Comparison of ENCODE assay signal across 1 fruit fly cellular context in genomic region chr2L:3437068-3437467, dm6.
TF ChIP-seq lines count a peak whose summit lies in the region.

No protein-coding gene starts in this region.

TF ChIP-seq in whole organism, embryonic, 481 proteins besides CTCF, POLR2A, EP300 and RAD21 (continued from another document and continues in another):
- TF ChIP-seq gsb (GFP tag; IDR thresholded peaks at IDR 0.05; lab: Robert Waterston, UW) (no peak), Oli (tag; optimal IDR thresholded peaks at IDR 0.05; lab: Kevin White, UChicago) (peak; percentile 66), B-H2 (GFP tag; optimal IDR thresholded peaks at IDR 0.05; lab: Kevin White, UChicago) (no peak), CG8924 (tag; optimal IDR thresholded peaks at IDR 0.05; lab: Kevin White, UChicago) (peak; percentile 72), grau (tag; optimal IDR thresholded peaks at IDR 0.05; lab: Kevin White, UChicago) (peak; percentile 39), CG10431 (GFP tag; optimal IDR thresholded peaks at IDR 0.05; lab: Kevin White, UChicago) (no peak), D19B (GFP tag; optimal IDR thresholded peaks at IDR 0.05; lab: Kevin White, UChicago) (no peak), sim (GFP tag; IDR thresholded peaks at IDR 0.05; lab: Robert Waterston, UW) (peak; percentile 56; the same call in 1 of the 2 replicates), trh (GFP tag; optimal IDR thresholded peaks at IDR 0.05; lab: Kevin White, UChicago) (no peak), gem (tag; optimal IDR thresholded peaks at IDR 0.05; lab: Kevin White, UChicago) (peak; percentile 80), CG1792 (GFP tag; optimal IDR thresholded peaks at IDR 0.05; lab: Kevin White, UChicago) (no peak), eve (GFP tag; optimal IDR thresholded peaks at IDR 0.05; lab: Kevin White, UChicago) (peak in 1 of 2 experiments; percentile 89), maf-S (GFP tag; optimal IDR thresholded peaks at IDR 0.05; lab: Kevin White, UChicago) (no peak), NK7.1 (GFP tag; optimal IDR thresholded peaks at IDR 0.05; lab: Kevin White, UChicago) (no peak), Fer3 (tag; optimal IDR thresholded peaks at IDR 0.05; lab: Kevin White, UChicago) (peak; percentile 36), insv (GFP tag; optimal IDR thresholded peaks at IDR 0.05; lab: Kevin White, UChicago) (no peak), CG16815 (GFP tag; optimal IDR thresholded peaks at IDR 0.05; lab: Kevin White, UChicago) (no peak), vnd (GFP tag; IDR thresholded peaks at IDR 0.05; lab: Robert Waterston, UW; ENCODE audit: partially characterized antibody) (no peak), ATbp (GFP tag; optimal IDR thresholded peaks at IDR 0.05; lab: Kevin White, UChicago) (peak; percentile 56), chm (GFP tag; IDR thresholded peaks at IDR 0.05; lab: Robert Waterston, UW) (peak; percentile 50; the same call in 1 of the 2 replicates), CG2712 (tag; optimal IDR thresholded peaks at IDR 0.05; lab: Kevin White, UChicago) (peak; percentile 80), CG6175 (GFP tag; IDR thresholded peaks at IDR 0.05; lab: Robert Waterston, UW) (no peak), gcm (GFP tag; optimal IDR thresholded peaks at IDR 0.05; lab: Kevin White, UChicago) (peak; percentile 51), CG17361 (GFP tag; IDR thresholded peaks at IDR 0.05; lab: Robert Waterston, UW) (peak; percentile 31; the same call in 1 of the 3 replicates), Gug (GFP tag; IDR thresholded peaks at IDR 0.05; lab: Robert Waterston, UW) (no peak), hkb (optimal IDR thresholded peaks at IDR 0.05; lab: Kevin White, UChicago) (no peak), hkb (GFP tag; IDR thresholded peaks at IDR 0.05; lab: Robert Waterston, UW) (peak; percentile 86), lbe (GFP tag; optimal IDR thresholded peaks at IDR 0.05; lab: Kevin White, UChicago) (peak; percentile 28), D (optimal IDR thresholded peaks at IDR 0.05; lab: Kevin White, UChicago) (no peak), D (GFP tag; optimal IDR thresholded peaks at IDR 0.05; lab: Kevin White, UChicago) (peak; percentile 25), CG2199 (GFP tag; IDR thresholded peaks at IDR 0.05; lab: Robert Waterston, UW) (no peak), CG17328 (GFP tag; IDR thresholded peaks at IDR 0.05; lab: Robert Waterston, UW) (peak; percentile 72), ewg (GFP tag; optimal IDR thresholded peaks at IDR 0.05; lab: Kevin White, UChicago) (peak; percentile 18), lola (GFP tag; optimal IDR thresholded peaks at IDR 0.05; lab: Kevin White, UChicago) (no peak), CG3407 (GFP tag; optimal IDR thresholded peaks at IDR 0.05; lab: Kevin White, UChicago) (peak; percentile 45), nerfin-2 (GFP tag; IDR thresholded peaks at IDR 0.05; lab: Robert Waterston, UW; ENCODE audit: partially characterized antibody) (no peak), so (GFP tag; IDR thresholded peaks at IDR 0.05; lab: Robert Waterston, UW) (peak; percentile 77), CG7271 (tag; optimal IDR thresholded peaks at IDR 0.05; lab: Kevin White, UChicago) (peak; percentile 17), gfzf (GFP tag; optimal IDR thresholded peaks at IDR 0.05; lab: Kevin White, UChicago) (no peak), CG14441 (GFP tag; IDR thresholded peaks at IDR 0.05; lab: Robert Waterston, UW) (peak; percentile 61), slp2 (GFP tag; optimal IDR thresholded peaks at IDR 0.05; lab: Kevin White, UChicago) (no peak), Fer1 (GFP tag; optimal IDR thresholded peaks at IDR 0.05; lab: Kevin White, UChicago) (peak; percentile 69), pzg (GFP tag; optimal IDR thresholded peaks at IDR 0.05; lab: Kevin White, UChicago) (no peak), usp (GFP tag; optimal IDR thresholded peaks at IDR 0.05; lab: Kevin White, UChicago) (no peak), Ssrp (tag; optimal IDR thresholded peaks at IDR 0.05; lab: Kevin White, UChicago) (peak; percentile 25), CG14014 (GFP tag; IDR thresholded peaks at IDR 0.05; lab: Robert Waterston, UW) (peak; percentile 60; the same call in 1 of the 2 replicates), BEAF-32 (GFP tag; optimal IDR thresholded peaks at IDR 0.05; lab: Kevin White, UChicago) (no peak), br (optimal IDR thresholded peaks at IDR 0.05; lab: Kevin White, UChicago) (no peak), eyg (GFP tag; optimal IDR thresholded peaks at IDR 0.05; lab: Kevin White, UChicago) (no peak), crol (GFP tag; IDR thresholded peaks at IDR 0.05; lab: Robert Waterston, UW) (no peak), CG7372 (GFP tag; IDR thresholded peaks at IDR 0.05; lab: Robert Waterston, UW) (0 out of 2 replicates have a peak, but pooled peaks have one; percentile 14), az2 (GFP tag; optimal IDR thresholded peaks at IDR 0.05; lab: Kevin White, UChicago) (peak; percentile 24), Drgx (GFP tag; IDR thresholded peaks at IDR 0.05; lab: Robert Waterston, UW) (peak; percentile 86), wek (GFP tag; optimal IDR thresholded peaks at IDR 0.05; lab: Kevin White, UChicago) (peak; percentile 6), CG8089 (GFP tag; optimal IDR thresholded peaks at IDR 0.05; lab: Kevin White, UChicago) (peak; percentile 4), CG18764 (GFP tag; optimal IDR thresholded peaks at IDR 0.05; lab: Kevin White, UChicago) (no peak), CG4617 (GFP tag; optimal IDR thresholded peaks at IDR 0.05; lab: Kevin White, UChicago; ENCODE audit: borderline replicate concordance) (no peak), CG31365 (tag; optimal IDR thresholded peaks at IDR 0.05; lab: Kevin White, UChicago) (peak; percentile 34), hb (GFP tag; IDR thresholded peaks at IDR 0.05; lab: Robert Waterston, UW; ENCODE audit: partially characterized antibody) (no peak), Ets97D (GFP tag; optimal IDR thresholded peaks at IDR 0.05; lab: Kevin White, UChicago) (no peak), CG10147 (GFP tag; optimal IDR thresholded peaks at IDR 0.05; lab: Kevin White, UChicago) (peak; percentile 1), CG9817 (tag; optimal IDR thresholded peaks at IDR 0.05; lab: Kevin White, UChicago) (peak; percentile 39), gce (GFP tag; IDR thresholded peaks at IDR 0.05; lab: Robert Waterston, UW) (peak; percentile 71; the same call in 1 of the 3 replicates), sr (GFP tag; IDR thresholded peaks at IDR 0.05; lab: Robert Waterston, UW) (no peak), nerfin-1 (tag; optimal IDR thresholded peaks at IDR 0.05; lab: Kevin White, UChicago) (peak; percentile 64), CG17912 (GFP tag; optimal IDR thresholded peaks at IDR 0.05; lab: Kevin White, UChicago) (no peak), org-1 (GFP tag; optimal IDR thresholded peaks at IDR 0.05; lab: Kevin White, UChicago) (peak; percentile 53), CG12104 (GFP tag; optimal IDR thresholded peaks at IDR 0.05; lab: Kevin White, UChicago) (peak; percentile 0), ash1 (GFP tag; optimal IDR thresholded peaks at IDR 0.05; lab: Kevin White, UChicago) (no peak), Meics (GFP tag; optimal IDR thresholded peaks at IDR 0.05; lab: Kevin White, UChicago) (peak; percentile 42), vvl (GFP tag; IDR thresholded peaks at IDR 0.05; lab: Robert Waterston, UW) (peak; percentile 85), Scr (GFP tag; IDR thresholded peaks at IDR 0.05; lab: Robert Waterston, UW; ENCODE audit: partially characterized antibody) (no peak), CG7556 (GFP tag; optimal IDR thresholded peaks at IDR 0.05; lab: Kevin White, UChicago) (no peak), CG18599 (GFP tag; optimal IDR thresholded peaks at IDR 0.05; lab: Kevin White, UChicago) (peak; percentile 29), h (optimal IDR thresholded peaks at IDR 0.05; lab: Kevin White, UChicago) (no peak), Kr (GFP tag; optimal IDR thresholded peaks at IDR 0.05; lab: Kevin White, UChicago) (no peak), BtbVII (GFP tag; optimal IDR thresholded peaks at IDR 0.05; lab: Kevin White, UChicago) (no peak), CG12391 (tag; optimal IDR thresholded peaks at IDR 0.05; lab: Kevin White, UChicago) (peak; percentile 69), CG12942 (GFP tag; optimal IDR thresholded peaks at IDR 0.05; lab: Kevin White, UChicago) (no peak), chinmo (GFP tag; IDR thresholded peaks at IDR 0.05; lab: Robert Waterston, UW; ENCODE audit: partially characterized antibody) (no peak), ase (GFP tag; IDR thresholded peaks at IDR 0.05; lab: Robert Waterston, UW) (0 out of 3 replicates have a peak, but pooled peaks have one; percentile 44), CG10267 (tag; optimal IDR thresholded peaks at IDR 0.05; lab: Kevin White, UChicago) (peak; percentile 59), mirr (GFP tag; optimal IDR thresholded peaks at IDR 0.05; lab: Kevin White, UChicago) (no peak), sens (GFP tag; lab: Kevin White, UChicago) (peak; percentile 95), CG12236 (GFP tag; optimal IDR thresholded peaks at IDR 0.05; lab: Kevin White, UChicago) (no peak), Nf-YC (tag; optimal IDR thresholded peaks at IDR 0.05; lab: Kevin White, UChicago) (peak; percentile 40), CG7963 (GFP tag; IDR thresholded peaks at IDR 0.05; lab: Robert Waterston, UW; ENCODE audit: partially characterized antibody) (no peak), dmrt99B (tag; optimal IDR thresholded peaks at IDR 0.05; lab: Kevin White, UChicago) (peak; percentile 85), CG17359 (tag; optimal IDR thresholded peaks at IDR 0.05; lab: Kevin White, UChicago) (peak; percentile 79), CG6765 (GFP tag; optimal IDR thresholded peaks at IDR 0.05; lab: Kevin White, UChicago) (no peak), scrt (GFP tag; optimal IDR thresholded peaks at IDR 0.05; lab: Kevin White, UChicago) (peak; percentile 34), CG1024 (GFP tag; IDR thresholded peaks at IDR 0.05; lab: Robert Waterston, UW) (0 out of 2 replicates have a peak, but pooled peaks have one; percentile 41), CG6854 (GFP tag; optimal IDR thresholded peaks at IDR 0.05; lab: Kevin White, UChicago) (no peak), Blimp-1 (GFP tag; optimal IDR thresholded peaks at IDR 0.05; lab: Kevin White, UChicago) (peak; percentile 69), Doc3 (GFP tag; IDR thresholded peaks at IDR 0.05; lab: Robert Waterston, UW; ENCODE audit: partially characterized antibody) (no peak), CG11504 (tag; optimal IDR thresholded peaks at IDR 0.05; lab: Kevin White, UChicago) (peak; percentile 77), CG31388 (GFP tag; optimal IDR thresholded peaks at IDR 0.05; lab: Kevin White, UChicago) (no peak), CG1603 (tag; optimal IDR thresholded peaks at IDR 0.05; lab: Kevin White, UChicago) (peak; percentile 89), CG1529 (GFP tag; optimal IDR thresholded peaks at IDR 0.05; lab: Kevin White, UChicago) (peak; percentile 40), CG11560 (tag; IDR thresholded peaks at IDR 0.05; lab: Robert Waterston, UW) (0 out of 3 replicates have a peak, but pooled peaks have one; percentile 33), CG12659 (GFP tag; optimal IDR thresholded peaks at IDR 0.05; lab: Kevin White, UChicago) (peak; percentile 35), Ets65A (GFP tag; lab: Kevin White, UChicago) (peak; percentile 31), CG4360 (GFP tag; IDR thresholded peaks at IDR 0.05; lab: Robert Waterston, UW) (no peak), PHDP (tag; optimal IDR thresholded peaks at IDR 0.05; lab: Kevin White, UChicago) (peak; percentile 70), fd64A (GFP tag; optimal IDR thresholded peaks at IDR 0.05; lab: Kevin White, UChicago) (peak; percentile 39), dmrt11E (tag; optimal IDR thresholded peaks at IDR 0.05; lab: Kevin White, UChicago) (peak; percentile 34), CG1602 (GFP tag; optimal IDR thresholded peaks at IDR 0.05; lab: Kevin White, UChicago) (no peak), CG7987 (GFP tag; optimal IDR thresholded peaks at IDR 0.05; lab: Kevin White, UChicago) (no peak), CG15011 (GFP tag; optimal IDR thresholded peaks at IDR 0.05; lab: Kevin White, UChicago) (no peak), otp (GFP tag; IDR thresholded peaks at IDR 0.05; lab: Robert Waterston, UW) (peak; percentile 66; the same call in 1 of the 3 replicates), NC2β (GFP tag; optimal IDR thresholded peaks at IDR 0.05; lab: Kevin White, UChicago) (no peak), dm (GFP tag; optimal IDR thresholded peaks at IDR 0.05; lab: Kevin White, UChicago) (no peak), corto (GFP tag; optimal IDR thresholded peaks at IDR 0.05; lab: Kevin White, UChicago) (no peak), CkIIα-i1 (GFP tag; IDR thresholded peaks at IDR 0.05; lab: Robert Waterston, UW) (no peak), da (GFP tag; optimal IDR thresholded peaks at IDR 0.05; lab: Kevin White, UChicago) (no peak), CG6689 (GFP tag; IDR thresholded peaks at IDR 0.05; lab: Robert Waterston, UW) (peak; percentile 77), fd3F (GFP tag; optimal IDR thresholded peaks at IDR 0.05; lab: Kevin White, UChicago) (no peak), lab (GFP tag; optimal IDR thresholded peaks at IDR 0.05; lab: Kevin White, UChicago) (peak; percentile 67), Mrtf (GFP tag; IDR thresholded peaks at IDR 0.05; lab: Robert Waterston, UW) (no peak), p53 (GFP tag; optimal IDR thresholded peaks at IDR 0.05; lab: Kevin White, UChicago) (no peak), ap (GFP tag; IDR thresholded peaks at IDR 0.05; lab: Robert Waterston, UW) (peak; percentile 47), stc (GFP tag; IDR thresholded peaks at IDR 0.05; lab: Robert Waterston, UW) (peak; percentile 80), bcd (GFP tag; optimal IDR thresholded peaks at IDR 0.05; lab: Kevin White, UChicago) (peak; percentile 36), btn (GFP tag; optimal IDR thresholded peaks at IDR 0.05; lab: Kevin White, UChicago) (no peak), CG18262 (tag; optimal IDR thresholded peaks at IDR 0.05; lab: Kevin White, UChicago) (peak; percentile 70), CG16779 (GFP tag; IDR thresholded peaks at IDR 0.05; lab: Robert Waterston, UW) (no peak), croc (GFP tag; conservative IDR thresholded peaks at IDR 0.05; lab: Robert Waterston, UW) (no peak), CG2875 (GFP tag; optimal IDR thresholded peaks at IDR 0.05; lab: Kevin White, UChicago) (no peak), tap (tag; optimal IDR thresholded peaks at IDR 0.05; lab: Kevin White, UChicago) (peak; percentile 84), CG5180 (GFP tag; optimal IDR thresholded peaks at IDR 0.05; lab: Kevin White, UChicago) (peak; percentile 57), HLH4C (GFP tag; IDR thresholded peaks at IDR 0.05; lab: Robert Waterston, UW; ENCODE audit: partially characterized antibody) (no peak), CG15601 (tag; optimal IDR thresholded peaks at IDR 0.05; lab: Kevin White, UChicago) (peak; percentile 25), CG31224 (GFP tag; IDR thresholded peaks at IDR 0.05; lab: Robert Waterston, UW) (no peak), Xrp1 (GFP tag; IDR thresholded peaks at IDR 0.05; lab: Robert Waterston, UW) (peak; percentile 56; the same call in 1 of the 2 replicates)
